Fruit fly (Drosophila melanogaster) whole organism, prepupa: ENCODE data around the gene Sfmbt.

Experiments used
- Blimp-1 ChIP-seq: fragments of 200-800 bp; sonication (Bioruptor generic); optimal IDR thresholded peaks from 3 replicates; lab custom pipeline; 2017; ENCODE audit warnings: missing biosample characterization, missing genetic modification characterization, mild to moderate bottlenecking, moderate library complexity, missing genetic modification reagents
- CG10631 ChIP-seq: fragments of 200-800 bp; sonication (Bioruptor generic); optimal IDR thresholded peaks from 2 replicates; lab custom pipeline; 2016; ENCODE audit warnings: missing biosample characterization, missing genetic modification characterization
- CG10669 ChIP-seq: fragments of 200-800 bp; sonication (Bioruptor generic); optimal IDR thresholded peaks from 3 replicates; lab custom pipeline; 2018; ENCODE audit warnings: missing biosample characterization, mild to moderate bottlenecking, missing genetic modification characterization, moderate library complexity
- CG11294 ChIP-seq: fragments of 200-800 bp; sonication (Bioruptor generic); IDR thresholded peaks from 2 replicates; pipeline ENCODE4 v1.3.6; 2022; ENCODE audit warnings: missing biosample characterization, missing genetic modification characterization
- CG11902 ChIP-seq: fragments of 200-800 bp; sonication (Bioruptor generic); optimal IDR thresholded peaks from 3 replicates; lab custom pipeline; 2016; ENCODE audit warnings: missing biosample characterization, missing genetic modification characterization
- CG15336 ChIP-seq: fragments of 200-800 bp; sonication (Bioruptor generic); IDR thresholded peaks from 2 replicates; pipeline ENCODE4 v1.3.6; 2022; ENCODE audit warnings: missing biosample characterization, missing genetic modification characterization
- CG16779 ChIP-seq: fragments of 200-800 bp; sonication (Bioruptor generic); optimal IDR thresholded peaks from 3 replicates; lab custom pipeline; 2017; ENCODE audit warnings: missing biosample characterization, mild to moderate bottlenecking, missing genetic modification characterization
- CG3032 ChIP-seq: fragments of 200-800 bp; optimal IDR thresholded peaks from 2 replicates; lab custom pipeline; 2019; ENCODE audit warnings: missing biosample characterization, mild to moderate bottlenecking, missing genetic modification characterization, moderate library complexity
- CG31627 ChIP-seq: fragments of 200-800 bp; sonication (Bioruptor generic); optimal IDR thresholded peaks from 3 replicates; lab custom pipeline; 2016; ENCODE audit warnings: missing biosample characterization, missing genetic modification characterization
- CG32006 ChIP-seq: fragments of 200-800 bp; sonication (Bioruptor generic); optimal IDR thresholded peaks from 3 replicates; lab custom pipeline; 2017; ENCODE audit warnings: missing biosample characterization, mild to moderate bottlenecking, missing genetic modification characterization
- CG34406 ChIP-seq: fragments of 200-800 bp; sonication (Bioruptor generic); optimal IDR thresholded peaks from 3 replicates; lab custom pipeline; 2016; ENCODE audit warnings: missing biosample characterization, missing genetic modification characterization
- CG3919 ChIP-seq: fragments of 200-800 bp; sonication (Bioruptor generic); optimal IDR thresholded peaks from 3 replicates; lab custom pipeline; 2016; ENCODE audit warnings: missing biosample characterization, missing genetic modification characterization
- CG4318 ChIP-seq: fragments of 200-800 bp; sonication (Bioruptor generic); optimal IDR thresholded peaks from 3 replicates; lab custom pipeline; 2017; ENCODE audit warnings: missing biosample characterization, mild to moderate bottlenecking, missing genetic modification characterization
- CG6163 ChIP-seq: fragments of 200-800 bp; sonication (Bioruptor generic); IDR thresholded peaks from 3 replicates; pipeline ENCODE4 v1.3.6; 2022; ENCODE audit warnings: missing biosample characterization, missing genetic modification characterization
- CG6276 ChIP-seq: fragments of 200-800 bp; sonication (Bioruptor generic); optimal IDR thresholded peaks from 2 replicates; lab custom pipeline; 2017; ENCODE audit warnings: missing biosample characterization, mild to moderate bottlenecking, missing genetic modification characterization
- CG6792 ChIP-seq: fragments of 200-800 bp; sonication (Bioruptor generic); optimal IDR thresholded peaks from 3 replicates; lab custom pipeline; 2016; ENCODE audit warnings: missing biosample characterization, missing genetic modification characterization
- CG6808 ChIP-seq: fragments of 200-800 bp; sonication (Bioruptor generic); optimal IDR thresholded peaks from 3 replicates; lab custom pipeline; 2017; ENCODE audit warnings: missing biosample characterization, missing genetic modification characterization, mild to moderate bottlenecking, moderate library complexity, missing genetic modification reagents
- CG6854 ChIP-seq: fragments of 200-800 bp; sonication (Bioruptor generic); optimal IDR thresholded peaks from 2 replicates; lab custom pipeline; 2017; ENCODE audit warnings: missing biosample characterization, mild to moderate bottlenecking, missing genetic modification characterization
- CG8119 ChIP-seq: fragments of 200-800 bp; sonication (Bioruptor generic); IDR thresholded peaks from 3 replicates; pipeline ENCODE4 v1.3.6; 2022; ENCODE audit warnings: missing biosample characterization, missing genetic modification characterization
- CG8632 ChIP-seq: fragments of 200-800 bp; sonication (Bioruptor generic); optimal IDR thresholded peaks from 3 replicates; lab custom pipeline; 2016; ENCODE audit warnings: missing biosample characterization, missing genetic modification characterization
- CG9139 ChIP-seq: fragments of 200-800 bp; sonication (Bioruptor generic); optimal IDR thresholded peaks from 3 replicates; lab custom pipeline; 2017; ENCODE audit warnings: missing biosample characterization, mild to moderate bottlenecking, missing genetic modification characterization
- Eip75B ChIP-seq: fragments of 200-800 bp; sonication (Bioruptor generic); optimal IDR thresholded peaks from 3 replicates; lab custom pipeline; 2016; ENCODE audit warnings: missing biosample characterization, missing genetic modification characterization
- Eip78C ChIP-seq: fragments of 200-800 bp; sonication (Bioruptor generic); peaks from one replicate; lab custom pipeline; 2016; ENCODE audit warnings: missing biosample characterization, missing genetic modification characterization
- Eip93F ChIP-seq: fragments of 200-800 bp; sonication (Bioruptor generic); optimal IDR thresholded peaks from 2 replicates; lab custom pipeline; 2016; ENCODE audit warnings: missing biosample characterization, mild to moderate bottlenecking, missing genetic modification characterization
- Ets21C ChIP-seq: fragments of 200-800 bp; sonication (Bioruptor generic); optimal IDR thresholded peaks from 3 replicates; lab custom pipeline; 2016; ENCODE audit warnings: missing biosample characterization, missing genetic modification characterization
- Ets96B ChIP-seq: fragments of 200-800 bp; optimal IDR thresholded peaks from 2 replicates; lab custom pipeline; 2019; ENCODE audit warnings: missing biosample characterization, mild to moderate bottlenecking, missing genetic modification characterization, moderate library complexity
- Gug ChIP-seq: fragments of 200-800 bp; sonication (Bioruptor generic); IDR thresholded peaks from 2 replicates; pipeline ENCODE4 v1.3.6; 2022; ENCODE audit warnings: missing biosample characterization, missing genetic modification characterization
- Hr39 ChIP-seq: fragments of 200-800 bp; sonication (Bioruptor generic); optimal IDR thresholded peaks from 2 replicates; lab custom pipeline; 2016; ENCODE audit warnings: missing biosample characterization, missing genetic modification characterization
- Lpt ChIP-seq: fragments of 200-800 bp; sonication (Bioruptor generic); optimal IDR thresholded peaks from 3 replicates; lab custom pipeline; 2016; ENCODE audit warnings: missing biosample characterization, missing genetic modification characterization
- Met ChIP-seq: fragments of 200-800 bp; sonication (Bioruptor generic); optimal IDR thresholded peaks from 3 replicates; lab custom pipeline; 2016; ENCODE audit warnings: missing biosample characterization, missing genetic modification characterization
- Smox ChIP-seq: fragments of 200-800 bp; sonication (Bioruptor generic); optimal IDR thresholded peaks from 3 replicates; lab custom pipeline; 2016; ENCODE audit warnings: missing biosample characterization, missing genetic modification characterization
- Sox102F ChIP-seq: fragments of 200-800 bp; sonication (Bioruptor generic); optimal IDR thresholded peaks from 2 replicates; lab custom pipeline; 2016; ENCODE audit warnings: missing biosample characterization, mild to moderate bottlenecking, missing genetic modification characterization
- Sox14 ChIP-seq: fragments of 200-800 bp; sonication (Bioruptor generic); optimal IDR thresholded peaks from 3 replicates; lab custom pipeline; 2016; ENCODE audit warnings: missing biosample characterization, missing genetic modification characterization
- acj6 ChIP-seq: fragments of 200-800 bp; sonication (Bioruptor generic); optimal IDR thresholded peaks from 3 replicates; lab custom pipeline; 2016; ENCODE audit warnings: missing biosample characterization, missing genetic modification characterization
- cyc ChIP-seq: fragments of 200-800 bp; sonication (Bioruptor generic); optimal IDR thresholded peaks from 3 replicates; lab custom pipeline; 2016; ENCODE audit warnings: missing biosample characterization, missing genetic modification characterization
- dac ChIP-seq: fragments of 200-800 bp; sonication (Bioruptor generic); optimal IDR thresholded peaks from 2 replicates; lab custom pipeline; 2017; ENCODE audit warnings: missing biosample characterization, mild to moderate bottlenecking, missing genetic modification characterization
- dsx ChIP-seq: fragments of 200-800 bp; optimal IDR thresholded peaks from 3 replicates; lab custom pipeline; 2019; ENCODE audit warnings: missing biosample characterization, mild to moderate bottlenecking, missing genetic modification characterization, moderate library complexity; ENCODE audit not compliant: poor library complexity, severe bottlenecking
- eg ChIP-seq: fragments of 200-800 bp; sonication (Bioruptor generic); IDR thresholded peaks from 3 replicates; pipeline ENCODE4 v1.3.6; 2022; ENCODE audit warnings: missing biosample characterization, missing genetic modification characterization
- esn ChIP-seq: fragments of 200-800 bp; sonication (Bioruptor generic); optimal IDR thresholded peaks from 2 replicates; lab custom pipeline; 2016; ENCODE audit warnings: missing biosample characterization, mild to moderate bottlenecking, missing genetic modification characterization, moderate library complexity
- fd85E ChIP-seq: fragments of 200-800 bp; sonication (Bioruptor generic); optimal IDR thresholded peaks from 3 replicates; lab custom pipeline; 2016; ENCODE audit warnings: missing biosample characterization, missing genetic modification characterization
- fkh ChIP-seq: fragments of 200-800 bp; sonication (Bioruptor generic); optimal IDR thresholded peaks from 3 replicates; lab custom pipeline; 2017; ENCODE audit warnings: missing biosample characterization, mild to moderate bottlenecking, missing genetic modification characterization, moderate library complexity
- lz ChIP-seq: fragments of 200-800 bp; sonication (Bioruptor generic); optimal IDR thresholded peaks from 3 replicates; lab custom pipeline; 2016; ENCODE audit warnings: missing biosample characterization, missing genetic modification characterization
- net ChIP-seq: fragments of 200-800 bp; sonication (Bioruptor generic); optimal IDR thresholded peaks from 3 replicates; lab custom pipeline; 2016; ENCODE audit warnings: missing biosample characterization, missing genetic modification characterization
- pdm3 ChIP-seq: fragments of 200-800 bp; sonication (Bioruptor generic); optimal IDR thresholded peaks from 3 replicates; lab custom pipeline; 2016; ENCODE audit warnings: missing biosample characterization, missing genetic modification characterization
- salr ChIP-seq, 2 experiments: fragments of 200-800 bp; sonication (Bioruptor generic); optimal IDR thresholded peaks; 3 replicates each; lab custom pipeline; 2016 to 2018; ENCODE audit warnings: missing biosample characterization in 2 of 2, missing genetic modification characterization in 2 of 2, mild to moderate bottlenecking in 1 of 2
- spab ChIP-seq: fragments of 200-800 bp; sonication (Bioruptor generic); optimal IDR thresholded peaks from 2 replicates; lab custom pipeline; 2017; ENCODE audit warnings: missing biosample characterization, mild to moderate bottlenecking, missing genetic modification characterization, missing genetic modification reagents
- ss ChIP-seq, 2 experiments: fragments of 200-800 bp; sonication (Bioruptor generic); optimal IDR thresholded peaks; 2 replicates in 1 of 2; 3 replicates in 1 of 2; lab custom pipeline; 2017 to 2018; ENCODE audit warnings: mild to moderate bottlenecking in 2 of 2, missing biosample characterization in 2 of 2, missing genetic modification characterization in 2 of 2, moderate library complexity in 1 of 2
- svp ChIP-seq: fragments of 200-800 bp; sonication (Bioruptor generic); peaks from one replicate; lab custom pipeline; 2016; ENCODE audit warnings: missing biosample characterization, missing genetic modification characterization
- topi ChIP-seq: fragments of 200-800 bp; sonication (Bioruptor generic); optimal IDR thresholded peaks from 3 replicates; lab custom pipeline; 2016; ENCODE audit warnings: missing biosample characterization, missing genetic modification characterization

Gene Sfmbt

DNA sequence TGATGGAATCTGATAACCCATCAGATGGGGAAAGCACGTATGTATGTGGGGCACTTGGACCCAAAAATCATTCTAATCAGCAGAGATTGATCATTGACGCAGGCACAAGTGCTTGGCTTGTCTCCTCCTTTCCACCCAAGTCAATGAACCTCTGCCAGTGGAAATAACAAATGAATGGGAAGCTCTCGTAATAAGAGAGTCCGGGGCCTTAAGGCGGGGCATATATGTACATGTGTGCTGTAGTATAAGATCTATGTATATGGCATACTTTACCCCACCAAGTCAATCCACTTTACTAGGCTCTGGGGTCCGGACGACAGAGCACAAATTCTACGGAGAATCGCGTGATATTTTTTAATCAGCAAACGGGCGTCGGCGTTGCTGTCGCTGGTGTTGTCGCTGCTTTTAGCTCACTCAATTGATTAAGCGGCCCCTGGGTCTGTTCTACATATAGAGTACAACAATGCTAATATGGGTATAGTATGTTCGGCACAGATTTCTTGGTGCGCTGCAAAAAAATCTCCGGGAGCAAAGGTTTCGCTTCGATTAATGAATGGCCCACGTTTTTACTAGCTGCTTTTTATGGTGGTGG, 29.6 kb upstream of the Sfmbt start (continued):
- no peak for TF ChIP-seq CG10631
- TF ChIP-seq svp = peak; percentile 89
- TF ChIP-seq cyc (GFP tag; lab: Kevin White, UChicago) = no peak
- peak; percentile 17 for TF ChIP-seq CG9139 (GFP tag; lab: Kevin White, UChicago)
- TF ChIP-seq CG8119 (GFP tag; lab: Robert Waterston, UW) = 0 out of 3 replicates have a peak, but pooled peaks have one; percentile 35
- TF ChIP-seq, all 60 proteins: peak for 16

DNA sequence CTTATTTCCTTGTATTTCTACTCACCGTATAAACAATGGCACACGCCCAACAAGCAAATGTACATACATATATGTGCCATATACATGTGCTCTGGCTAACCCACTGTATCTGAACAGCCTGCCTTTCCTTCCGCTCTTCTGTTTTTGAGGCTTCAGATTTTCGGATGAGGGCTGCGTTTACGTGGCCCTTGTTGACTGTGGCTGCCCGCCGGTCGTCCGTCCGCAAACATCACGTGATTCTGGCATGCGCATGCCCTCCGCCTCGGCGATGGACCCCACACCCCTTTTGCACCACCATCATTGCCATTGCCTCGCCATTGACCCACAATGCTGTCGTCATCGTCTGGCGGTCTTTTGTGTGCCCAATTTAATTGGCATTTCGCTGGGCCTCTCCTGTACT, 28.7 kb upstream of the Sfmbt start:
- TF ChIP-seq CG6163 (GFP tag; lab: Robert Waterston, UW) (peak; percentile 53; the same call in 2 of the 3 replicates), Smox (GFP tag; lab: Kevin White, UChicago) (no peak), CG34406 (no peak), spab (no peak), CG6276 (GFP tag; lab: Kevin White, UChicago) (no peak), cyc (GFP tag; lab: Kevin White, UChicago) (no peak), fd85E (GFP tag; lab: Kevin White, UChicago) (no peak), Blimp-1 (GFP tag; lab: Kevin White, UChicago) (no peak), CG10631 (no peak), Gug (GFP tag; lab: Robert Waterston, UW) (no peak), CG11294 (GFP tag; lab: Robert Waterston, UW) (no peak), Ets21C (GFP tag; lab: Kevin White, UChicago) (no peak), CG32006 (no peak), Eip75B (peak; percentile 45), dsx (GFP tag; lab: Kevin White, UChicago) (no peak), Ets96B (tag; lab: Kevin White, UChicago) (no peak), CG31627 (GFP tag; lab: Kevin White, UChicago) (no peak), esn (GFP tag; lab: Kevin White, UChicago) (peak; percentile 44), CG16779 (peak; percentile 38), ss (GFP tag; optimal IDR thresholded peaks at IDR 0.05; lab: Kevin White, UChicago) (peak; percentile 35 to 62), fkh (GFP tag; lab: Kevin White, UChicago) (peak; percentile 79), CG3032 (tag; lab: Kevin White, UChicago) (no peak), topi (GFP tag; lab: Kevin White, UChicago) (peak; percentile 5), CG6792 (GFP tag; lab: Kevin White, UChicago) (no peak), eg (GFP tag; lab: Robert Waterston, UW) (peak; percentile 46; the same call in 1 of the 3 replicates), svp (peak; percentile 74), CG6854 (GFP tag; lab: Kevin White, UChicago) (peak; percentile 66), acj6 (GFP tag; lab: Kevin White, UChicago) (no peak), CG10669 (GFP tag; lab: Kevin White, UChicago) (no peak), lz (GFP tag; lab: Kevin White, UChicago) (no peak), CG15336 (GFP tag; lab: Robert Waterston, UW) (0 out of 2 replicates have a peak, but pooled peaks have one; percentile 21), CG11902 (GFP tag; lab: Kevin White, UChicago) (no peak), CG4318 (GFP tag; lab: Kevin White, UChicago) (no peak), Eip93F (GFP tag; lab: Kevin White, UChicago) (no peak), Met (GFP tag; lab: Kevin White, UChicago) (peak; percentile 22), Hr39 (GFP tag; lab: Kevin White, UChicago) (no peak), pdm3 (GFP tag; lab: Kevin White, UChicago) (no peak), salr (GFP tag; optimal IDR thresholded peaks at IDR 0.05; lab: Kevin White, UChicago) (no peak), net (GFP tag; lab: Kevin White, UChicago) (no peak), CG9139 (GFP tag; lab: Kevin White, UChicago) (no peak), CG6808 (GFP tag; lab: Kevin White, UChicago) (no peak), CG8632 (no peak), Lpt (GFP tag; lab: Kevin White, UChicago) (no peak), Eip78C (GFP tag; lab: Kevin White, UChicago) (peak; percentile 67), Sox14 (GFP tag; lab: Kevin White, UChicago) (peak; percentile 10), CG3919 (GFP tag; lab: Kevin White, UChicago) (peak; percentile 40), dac (no peak), Sox102F (no peak)
